Fruit fly (Drosophila melanogaster) whole organism, prepupa: ENCODE results near the gene CG6607.

Source experiments
- Blimp-1 ChIP-seq: fragments of 200-800 bp; sonication (Bioruptor generic); optimal IDR thresholded peaks from 3 replicates; lab custom pipeline; 2017; ENCODE audit warnings: missing biosample characterization, missing genetic modification characterization, mild to moderate bottlenecking, moderate library complexity, missing genetic modification reagents
- CG1621 ChIP-seq: fragments of 200-800 bp; sonication (Bioruptor generic); optimal IDR thresholded peaks from 3 replicates; lab custom pipeline; 2018; ENCODE audit warnings: missing biosample characterization, mild to moderate bottlenecking, missing genetic modification characterization
- Sox15 ChIP-seq: fragments of 200-800 bp; sonication (Bioruptor generic); optimal IDR thresholded peaks from 3 replicates; lab custom pipeline; 2016; ENCODE audit warnings: missing biosample characterization, missing genetic modification characterization

DNA sequence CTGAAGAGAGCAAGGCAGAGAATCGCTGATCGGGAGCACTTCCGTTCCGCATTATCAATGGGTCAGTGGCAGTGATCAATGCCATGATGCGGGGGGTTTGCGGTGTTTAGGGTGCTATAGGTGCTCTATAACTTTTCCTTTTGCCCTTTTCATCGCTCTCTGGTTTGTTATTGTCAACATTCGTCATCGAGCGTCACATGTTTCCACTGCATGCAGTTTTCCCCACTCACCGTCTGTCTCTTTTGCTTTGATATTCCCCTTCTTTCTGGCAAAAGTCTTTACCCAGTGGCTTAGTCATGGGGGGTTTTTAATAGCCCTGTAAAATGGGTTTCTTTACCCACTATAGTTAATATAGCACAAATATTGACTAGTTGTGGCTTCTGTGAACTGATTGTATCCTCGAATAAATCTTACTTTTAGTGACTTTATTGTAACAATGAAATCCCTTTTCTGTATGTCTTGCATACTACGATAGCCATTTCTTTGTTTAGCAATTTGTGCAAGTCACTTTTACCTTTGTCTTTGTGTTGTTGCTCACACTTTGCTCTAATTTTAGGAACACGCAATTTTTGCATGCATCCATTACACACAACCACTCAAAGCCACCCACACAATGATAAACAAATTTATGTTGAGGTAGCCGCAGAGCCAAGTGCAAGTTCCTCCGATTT lies 39.0 kb downstream of the CG6607 start:
- TF ChIP-seq CG1621 (tag; lab: Kevin White, UChicago), result no peak
- TF ChIP-seq Sox15 (GFP tag; lab: Kevin White, UChicago), result no peak
- no peak for TF ChIP-seq Blimp-1 (GFP tag; lab: Kevin White, UChicago)
